Worm (Caenorhabditis elegans) whole organism, young adult: ENCODE data around the gene T24C2.5.
"Not testable (repeated sequence)": the region's sequence is repeated elsewhere in the genome, so short reads cannot be mapped to it uniquely, and the experiment has no call there.

ENCODE experiments used
- B0019.2 ChIP-seq: fragments of 200-800 bp; sonication (Bioruptor generic); conservative IDR thresholded peaks from 2 replicates; pipeline ENCODE4 v1.3.6; 2022; ENCODE audit warnings: missing genetic modification reagents, missing genetic modification characterization, missing compliant biosample characterization
- C06A6.2 ChIP-seq: fragments of 200-800 bp; sonication (Bioruptor generic); conservative IDR thresholded peaks from 2 replicates; pipeline ENCODE4 v1.3.6; 2022; ENCODE audit warnings: missing genetic modification characterization, missing compliant biosample characterization
- F10E7.11 ChIP-seq: sonication (generic microtip); optimal IDR thresholded peaks from 2 replicates; lab custom pipeline; 2017; ENCODE audit warnings: mild to moderate bottlenecking, missing genetic modification characterization, moderate library complexity, missing compliant biosample characterization
- ama-1 ChIP-seq, 3 experiments: fragments of 150-350 bp in 1 of 3; sonication (generic microtip) in 2 of 3; optimal IDR thresholded peaks; 2 replicates each; lab custom pipeline; 2014 to 2018; ENCODE audit warnings: missing biosample characterization in 2 of 3, missing genetic modification characterization in 2 of 3, missing genetic modification reagents in 2 of 3
- aptf-2 ChIP-seq: fragments of 200-800 bp; sonication (Bioruptor generic); conservative IDR thresholded peaks from 2 replicates; pipeline ENCODE4 v1.3.6; 2022; ENCODE audit warnings: missing genetic modification reagents, missing genetic modification characterization, missing compliant biosample characterization
- die-1 ChIP-seq: sonication (generic microtip); optimal IDR thresholded peaks from 2 replicates; lab custom pipeline; 2016; ENCODE audit warnings: missing genotype, mild to moderate bottlenecking, missing genetic modification characterization, missing compliant biosample characterization
- ekl-4 ChIP-seq: fragments of 200-800 bp; sonication (Bioruptor generic); IDR thresholded peaks from 2 replicates; pipeline ENCODE4 v1.3.6; 2022; ENCODE audit warnings: missing genetic modification reagents, missing genetic modification characterization, missing compliant biosample characterization
- hmg-1.2 ChIP-seq: fragments of 200-800 bp; sonication (Bioruptor generic); IDR thresholded peaks from 2 replicates; pipeline ENCODE4 v1.3.6; 2022; ENCODE audit warnings: missing genetic modification reagents, missing genetic modification characterization, missing compliant biosample characterization
- madf-10 ChIP-seq: sonication (generic microtip); optimal IDR thresholded peaks from 2 replicates; lab custom pipeline; 2016; ENCODE audit warnings: mild to moderate bottlenecking, missing genetic modification characterization, missing compliant biosample characterization
- pha-4 ChIP-seq: fragments of 150-350 bp; sonication (generic microtip); optimal IDR thresholded peaks from 2 replicates; lab custom pipeline; 2014; ENCODE audit warnings: missing biosample characterization, missing genetic modification reagents, missing genetic modification characterization
- snpc-4 ChIP-seq, 5 experiments: fragments of 150-350 bp in 1 of 5; sonication (generic microtip) in 4 of 5; optimal IDR thresholded peaks; 2 replicates each; lab custom pipeline; 2014 to 2018; ENCODE audit warnings: missing genetic modification characterization in 5 of 5, missing biosample characterization in 3 of 5, antibody characterized with exemption in 2 of 5, mild to moderate bottlenecking in 2 of 5, missing compliant biosample characterization in 2 of 5, missing genotype in 2 of 5, moderate library complexity in 2 of 5, missing genetic modification reagents in 1 of 5
- unc-62 ChIP-seq: fragments of 150-350 bp; optimal IDR thresholded peaks from 2 replicates; lab custom pipeline; 2014; ENCODE audit warnings: missing biosample characterization, missing genetic modification reagents, missing genetic modification characterization
- ztf-25 ChIP-seq: fragments of 200-800 bp; sonication (Bioruptor generic); IDR thresholded peaks from 2 replicates; pipeline ENCODE4 v1.3.6; 2022; ENCODE audit warnings: missing genetic modification reagents, missing genetic modification characterization, missing compliant biosample characterization

DNA sequence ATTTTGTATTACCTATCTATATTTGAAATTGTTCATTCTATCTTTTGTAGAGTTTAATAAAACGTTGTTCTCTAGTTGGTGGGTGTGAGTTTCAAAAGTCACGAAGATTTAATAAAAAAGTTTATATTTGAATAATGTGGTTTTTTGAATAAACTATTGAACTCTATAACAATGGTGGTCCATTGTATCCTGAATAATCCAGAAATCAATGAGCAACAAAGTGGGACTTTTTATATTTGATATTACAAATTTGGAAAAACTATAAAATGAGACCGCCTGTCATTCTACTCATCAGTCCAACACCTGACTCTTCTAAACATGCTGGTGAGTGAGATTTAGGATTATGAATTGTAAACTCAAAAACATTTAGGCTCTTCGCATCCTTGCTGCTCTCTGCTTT is 5.8 kb upstream of the T24C2.5 start, which contains the start of gene nspc-19:
- not testable (repeated sequence) for TF ChIP-seq ama-1 (optimal IDR thresholded peaks at IDR 0.05; lab: Kevin White, UChicago); ama-1 (GFP tag; optimal IDR thresholded peaks at IDR 0.05; lab: Kevin White, UChicago); B0019.2; pha-4 (tag; lab: Kevin White, UChicago); hmg-1.2; die-1 (tag; lab: Kevin White, UChicago); ekl-4; unc-62 (GFP tag; lab: Kevin White, UChicago); C06A6.2; F10E7.11; snpc-4 (GFP tag; optimal IDR thresholded peaks at IDR 0.05; lab: Kevin White, UChicago); snpc-4 (tag; optimal IDR thresholded peaks at IDR 0.05; lab: Kevin White, UChicago); ztf-25; aptf-2 (GFP tag; lab: Robert Waterston, UW); madf-10 (tag; lab: Kevin White, UChicago)
